Fruit fly (Drosophila melanogaster) whole organism, embryonic: ENCODE results near the gene bor.

ENCODE experiments used
- Aef1 ChIP-seq: fragments of 200-800 bp; sonication (Bioruptor generic); IDR thresholded peaks from 3 replicates; pipeline ENCODE4 v1.3.6; 2022; ENCODE audit warnings: missing biosample characterization, missing genetic modification characterization
- Awh ChIP-seq: fragments of 200-800 bp; sonication (Bioruptor generic); IDR thresholded peaks from 2 replicates; pipeline ENCODE4, ENCODE4 v1.3.6; 2022; ENCODE audit warnings: missing biosample characterization, missing genetic modification characterization
- C15 ChIP-seq: fragments of 200-800 bp; sonication (Bioruptor generic); IDR thresholded peaks from 3 replicates; pipeline ENCODE4 v1.3.6; 2022; ENCODE audit warnings: missing biosample characterization, missing genetic modification characterization
- CG10147 ChIP-seq: fragments of 200-800 bp; sonication (Bioruptor generic); optimal IDR thresholded peaks from 2 replicates; lab custom pipeline; 2019; ENCODE audit warnings: missing biosample characterization, mild to moderate bottlenecking, missing genetic modification characterization, moderate library complexity
- CG10431 ChIP-seq: fragments of 200-800 bp; sonication (Bioruptor generic); optimal IDR thresholded peaks from 3 replicates; lab custom pipeline; 2018; ENCODE audit warnings: missing biosample characterization, mild to moderate bottlenecking, missing genetic modification characterization
- CG11456 ChIP-seq: fragments of 200-800 bp; sonication (Bioruptor generic); IDR thresholded peaks from 3 replicates; pipeline ENCODE4 v1.3.6; 2022; ENCODE audit warnings: missing biosample characterization, missing genetic modification characterization
- CG12155 ChIP-seq: fragments of 200-800 bp; sonication (Bioruptor generic); optimal IDR thresholded peaks from 3 replicates; lab custom pipeline; 2016; ENCODE audit warnings: missing biosample characterization, missing genetic modification characterization
- CG12391 ChIP-seq: fragments of 200-800 bp; sonication (Bioruptor generic); optimal IDR thresholded peaks from 3 replicates; lab custom pipeline; 2018; ENCODE audit warnings: missing biosample characterization, mild to moderate bottlenecking, missing genetic modification characterization, moderate library complexity
- CG12769 ChIP-seq: fragments of 200-800 bp; sonication (Bioruptor generic); optimal IDR thresholded peaks from 2 replicates; lab custom pipeline; 2019; ENCODE audit warnings: missing biosample characterization, mild to moderate bottlenecking, missing genetic modification characterization, moderate library complexity
- CG14441 ChIP-seq: fragments of 200-800 bp; sonication (Bioruptor generic); IDR thresholded peaks from 2 replicates; pipeline ENCODE4 v1.3.6; 2022; ENCODE audit warnings: missing biosample characterization, missing genetic modification characterization
- CG14667 ChIP-seq: fragments of 200-800 bp; sonication (Bioruptor generic); IDR thresholded peaks from 2 replicates; pipeline ENCODE4 v1.3.6; 2022; ENCODE audit warnings: missing biosample characterization, missing genetic modification characterization
- CG14710 ChIP-seq: fragments of 200-800 bp; sonication (Bioruptor generic); optimal IDR thresholded peaks from 3 replicates; lab custom pipeline; 2019; ENCODE audit warnings: missing biosample characterization, mild to moderate bottlenecking, missing genetic modification characterization, moderate library complexity
- CG16863 ChIP-seq: fragments of 200-800 bp; sonication (Bioruptor generic); optimal IDR thresholded peaks from 3 replicates; lab custom pipeline; 2016; ENCODE audit warnings: missing biosample characterization, missing genetic modification characterization
- CG17328 ChIP-seq: fragments of 200-800 bp; sonication (Bioruptor generic); IDR thresholded peaks from 2 replicates; pipeline ENCODE4 v1.3.6; 2022; ENCODE audit warnings: missing biosample characterization, missing genetic modification characterization
- CG17385 ChIP-seq: fragments of 200-800 bp; sonication (Bioruptor generic); optimal IDR thresholded peaks from 3 replicates; lab custom pipeline; 2018; ENCODE audit warnings: missing biosample characterization, mild to moderate bottlenecking, missing genetic modification characterization
- CG18262 ChIP-seq: fragments of 200-800 bp; optimal IDR thresholded peaks from 3 replicates; lab custom pipeline; 2019; ENCODE audit warnings: missing biosample characterization, mild to moderate bottlenecking, missing genetic modification characterization, moderate library complexity
- CG2199 ChIP-seq: fragments of 200-800 bp; sonication (Bioruptor generic); IDR thresholded peaks from 3 replicates; pipeline ENCODE4 v1.3.6; 2022; ENCODE audit warnings: missing biosample characterization, missing genetic modification characterization
- CG34422 ChIP-seq: fragments of 200-800 bp; sonication (Bioruptor generic); IDR thresholded peaks from 3 replicates; pipeline ENCODE4 v1.3.6; 2022; ENCODE audit warnings: missing biosample characterization, missing genetic modification characterization
- CG3838 ChIP-seq: fragments of 200-800 bp; sonication (Bioruptor generic); optimal IDR thresholded peaks from 3 replicates; lab custom pipeline; 2016; ENCODE audit warnings: missing biosample characterization, missing genetic modification characterization
- CG6791 ChIP-seq: fragments of 200-800 bp; sonication (Bioruptor generic); IDR thresholded peaks from 3 replicates; pipeline ENCODE4 v1.3.6; 2022; ENCODE audit warnings: missing biosample characterization, missing genetic modification characterization; ENCODE audit not compliant: partially characterized antibody
- CG6813 ChIP-seq: fragments of 200-800 bp; sonication (Bioruptor generic); optimal IDR thresholded peaks from 2 replicates; lab custom pipeline; 2017; ENCODE audit warnings: missing biosample characterization, missing genetic modification characterization, mild to moderate bottlenecking, moderate library complexity, missing genetic modification reagents
- CG7745 ChIP-seq: fragments of 200-800 bp; sonication (Bioruptor generic); optimal IDR thresholded peaks from 2 replicates; lab custom pipeline; 2018; ENCODE audit warnings: missing biosample characterization, mild to moderate bottlenecking, missing genetic modification characterization, moderate library complexity
- CG9876 ChIP-seq: fragments of 200-800 bp; sonication (Bioruptor generic); optimal IDR thresholded peaks from 2 replicates; lab custom pipeline; 2016; ENCODE audit warnings: missing biosample characterization, missing genetic modification characterization
- CrebB ChIP-seq: fragments of 200-800 bp; sonication (Bioruptor generic); optimal IDR thresholded peaks from 3 replicates; lab custom pipeline; 2018; ENCODE audit warnings: missing biosample characterization, mild to moderate bottlenecking, missing genetic modification characterization
- Deaf1 ChIP-seq: fragments of 200-800 bp; optimal IDR thresholded peaks from 3 replicates; lab custom pipeline; 2019; ENCODE audit warnings: missing biosample characterization, mild to moderate bottlenecking, missing genetic modification characterization, moderate library complexity
- Dip2 ChIP-seq: fragments of 200-800 bp; sonication (Bioruptor generic); IDR thresholded peaks from 2 replicates; pipeline ENCODE4 v1.3.6; 2022; ENCODE audit warnings: missing biosample characterization, missing genetic modification characterization
- Dp ChIP-seq: fragments of 200-800 bp; sonication (Bioruptor generic); optimal IDR thresholded peaks from 2 replicates; lab custom pipeline; 2018; ENCODE audit warnings: missing biosample characterization, mild to moderate bottlenecking, missing genetic modification characterization, moderate library complexity
- ERR ChIP-seq: fragments of 200-800 bp; sonication (Bioruptor generic); optimal IDR thresholded peaks from 2 replicates; lab custom pipeline; 2016; ENCODE audit warnings: missing biosample characterization, missing genetic modification characterization
- Ets65A ChIP-seq: fragments of 200-800 bp; sonication (Bioruptor generic); peaks from one replicate; lab custom pipeline; 2016; ENCODE audit warnings: missing biosample characterization, missing genetic modification characterization
- Fer1 ChIP-seq: fragments of 200-800 bp; sonication (Bioruptor generic); optimal IDR thresholded peaks from 2 replicates; lab custom pipeline; 2017; ENCODE audit warnings: missing biosample characterization, mild to moderate bottlenecking, missing genetic modification characterization
- Lhr ChIP-seq: fragments of 200-800 bp; sonication (Bioruptor generic); optimal IDR thresholded peaks from 3 replicates; lab custom pipeline; 2017; ENCODE audit warnings: mild to moderate bottlenecking, missing biosample characterization, missing genetic modification reagents, missing genetic modification characterization
- Meics ChIP-seq: fragments of 200-800 bp; sonication (Bioruptor generic); optimal IDR thresholded peaks from 2 replicates; lab custom pipeline; 2017; ENCODE audit warnings: missing biosample characterization, mild to moderate bottlenecking, missing genetic modification characterization
- NC2β ChIP-seq: fragments of 200-800 bp; sonication (Bioruptor generic); optimal IDR thresholded peaks from 2 replicates; lab custom pipeline; 2016; ENCODE audit warnings: missing biosample characterization, missing genetic modification characterization
- NFAT ChIP-seq: fragments of 200-800 bp; sonication (Bioruptor generic); IDR thresholded peaks from 2 replicates; pipeline ENCODE4 v1.3.6; 2022; ENCODE audit warnings: missing biosample characterization, missing genetic modification characterization
- Pdp1 ChIP-seq, 2 experiments: fragments of 200-800 bp; sonication (Bioruptor generic); optimal IDR thresholded peaks; 3 replicates each; lab custom pipeline; 2016; ENCODE audit warnings: missing biosample characterization in 2 of 2, missing genetic modification characterization in 2 of 2, mild to moderate bottlenecking in 1 of 2, moderate library complexity in 1 of 2
- Sin3A ChIP-seq: fragments of >200 bp; optimal IDR thresholded peaks from 2 replicates; lab custom pipeline; 2018
- Xbp1 ChIP-seq: fragments of 200-800 bp; sonication (Bioruptor generic); optimal IDR thresholded peaks from 3 replicates; lab custom pipeline; 2016; ENCODE audit warnings: missing biosample characterization, mild to moderate bottlenecking, missing genetic modification characterization
- ab ChIP-seq: fragments of 200-800 bp; sonication (Bioruptor generic); optimal IDR thresholded peaks from 2 replicates; lab custom pipeline; 2016; ENCODE audit warnings: missing biosample characterization, missing genetic modification characterization
- crp ChIP-seq, 2 experiments: fragments of 200-800 bp; sonication (Bioruptor generic); optimal IDR thresholded peaks; 2 replicates in 1 of 2; 3 replicates in 1 of 2; lab custom pipeline; 2017; ENCODE audit warnings: missing biosample characterization in 2 of 2, missing genetic modification characterization in 2 of 2, mild to moderate bottlenecking in 1 of 2, moderate library complexity in 1 of 2
- eyg ChIP-seq: fragments of 200-800 bp; sonication (Bioruptor generic); optimal IDR thresholded peaks from 3 replicates; lab custom pipeline; 2016; ENCODE audit warnings: missing biosample characterization, missing genetic modification characterization
- fd96Cb ChIP-seq: fragments of 200-800 bp; sonication (Bioruptor generic); optimal IDR thresholded peaks from 2 replicates; lab custom pipeline; 2018; ENCODE audit warnings: missing biosample characterization, mild to moderate bottlenecking, missing genetic modification characterization, moderate library complexity
- grau ChIP-seq: fragments of 200-800 bp; optimal IDR thresholded peaks from 3 replicates; lab custom pipeline; 2019; ENCODE audit warnings: missing biosample characterization, mild to moderate bottlenecking, missing genetic modification characterization, moderate library complexity
- gro ChIP-seq: fragments of 200-800 bp; sonication (Bioruptor generic); optimal IDR thresholded peaks from 2 replicates; lab custom pipeline; 2016; ENCODE audit warnings: missing biosample characterization, missing genetic modification characterization
- nerfin-1 ChIP-seq: fragments of 200-800 bp; sonication (Bioruptor generic); optimal IDR thresholded peaks from 3 replicates; lab custom pipeline; 2019; ENCODE audit warnings: missing biosample characterization, mild to moderate bottlenecking, missing genetic modification characterization, moderate library complexity
- nerfin-2 ChIP-seq: fragments of 200-800 bp; sonication (Bioruptor generic); IDR thresholded peaks from 2 replicates; pipeline ENCODE4 v1.3.6; 2022; ENCODE audit warnings: missing biosample characterization, missing genetic modification characterization; ENCODE audit not compliant: partially characterized antibody
- peb ChIP-seq: fragments of 200-800 bp; sonication (Bioruptor generic); IDR thresholded peaks from 2 replicates; pipeline ENCODE4 v1.3.6; 2022; ENCODE audit warnings: missing biosample characterization, missing genetic modification characterization
- pfk ChIP-seq: fragments of 200-800 bp; sonication (Bioruptor generic); optimal IDR thresholded peaks from 2 replicates; lab custom pipeline; 2018; ENCODE audit warnings: missing biosample characterization, mild to moderate bottlenecking, missing genetic modification characterization, moderate library complexity
- pros ChIP-seq: fragments of 200-800 bp; sonication (Bioruptor generic); optimal IDR thresholded peaks from 3 replicates; lab custom pipeline; 2019; ENCODE audit warnings: missing biosample characterization, mild to moderate bottlenecking, missing genetic modification characterization, moderate library complexity
- sens ChIP-seq: fragments of 200-800 bp; sonication (Bioruptor generic); peaks from one replicate; lab custom pipeline; 2016; ENCODE audit warnings: missing biosample characterization, missing genetic modification characterization
- sima ChIP-seq: fragments of 200-800 bp; sonication (Bioruptor generic); optimal IDR thresholded peaks from 2 replicates; lab custom pipeline; 2016; ENCODE audit warnings: missing biosample characterization, missing genetic modification characterization
- stc ChIP-seq: fragments of 200-800 bp; sonication (Bioruptor generic); IDR thresholded peaks from 2 replicates; pipeline ENCODE4 v1.3.6; 2022; ENCODE audit warnings: missing biosample characterization, missing genetic modification characterization
- twi ChIP-seq: fragments of 200-800 bp; optimal IDR thresholded peaks from 2 replicates; lab custom pipeline; 2019; ENCODE audit warnings: missing biosample characterization, mild to moderate bottlenecking, missing genetic modification characterization, moderate library complexity

bor gene

dm6 chr3R:16230080-16230670 is 33.7 kb downstream of the bor start (continued):
- TF ChIP-seq fd96Cb (no peak), crp (GFP tag; optimal IDR thresholded peaks at IDR 0.05; lab: Kevin White, UChicago) (no peak), ab (GFP tag; lab: Kevin White, UChicago) (no peak), ERR (GFP tag; lab: Kevin White, UChicago) (peak; percentile 7), CG11456 (GFP tag; lab: Robert Waterston, UW) (no peak), Awh (no peak), Pdp1 (GFP tag; optimal IDR thresholded peaks at IDR 0.05; lab: Kevin White, UChicago) (peak in 1 of 2 experiments; percentile 95), CG7745 (tag; lab: Kevin White, UChicago) (no peak), NC2β (GFP tag; lab: Kevin White, UChicago) (no peak), CG10431 (GFP tag; lab: Kevin White, UChicago) (no peak), nerfin-1 (no peak), CG34422 (no peak), Xbp1 (GFP tag; lab: Kevin White, UChicago) (no peak), stc (GFP tag; lab: Robert Waterston, UW) (no peak), Aef1 (GFP tag; lab: Robert Waterston, UW) (no peak), CG10147 (GFP tag; lab: Kevin White, UChicago) (peak; percentile 3), sens (GFP tag; lab: Kevin White, UChicago) (peak; percentile 49), CG2199 (GFP tag; lab: Robert Waterston, UW) (no peak), C15 (GFP tag; lab: Robert Waterston, UW) (no peak), CG14441 (GFP tag; lab: Robert Waterston, UW) (no peak), CG12769 (tag; lab: Kevin White, UChicago) (peak; percentile 31), CG12155 (GFP tag; lab: Kevin White, UChicago) (no peak), twi (no peak), CG16863 (GFP tag; lab: Kevin White, UChicago) (no peak), gro (peak; percentile 91), Deaf1 (peak; percentile 32), CrebB (no peak), Dip2 (no peak), CG6791 (GFP tag; lab: Robert Waterston, UW) (no peak), CG9876 (GFP tag; lab: Kevin White, UChicago) (no peak), Ets65A (GFP tag; lab: Kevin White, UChicago) (no peak), CG17328 (GFP tag; lab: Robert Waterston, UW) (no peak), grau (tag; lab: Kevin White, UChicago) (no peak), pros (GFP tag; lab: Kevin White, UChicago) (no peak), CG6813 (GFP tag; lab: Kevin White, UChicago) (no peak), Sin3A (lab: Kevin White, UChicago) (no peak), nerfin-2 (GFP tag; lab: Robert Waterston, UW) (no peak), CG12391 (tag; lab: Kevin White, UChicago) (no peak), Fer1 (GFP tag; lab: Kevin White, UChicago) (no peak), CG18262 (tag; lab: Kevin White, UChicago) (no peak), Meics (GFP tag; lab: Kevin White, UChicago) (no peak), CG3838 (GFP tag; lab: Kevin White, UChicago) (no peak), peb (GFP tag; lab: Robert Waterston, UW) (no peak), Dp (GFP tag; lab: Kevin White, UChicago) (no peak), pfk (no peak), CG14710 (tag; lab: Kevin White, UChicago) (no peak), sima (GFP tag; lab: Kevin White, UChicago) (no peak), NFAT (GFP tag; lab: Robert Waterston, UW) (no peak), CG17385 (no peak), CG14667 (no peak), Lhr (GFP tag; lab: Kevin White, UChicago) (no peak), eyg (GFP tag; lab: Kevin White, UChicago) (no peak)
